Worm (Caenorhabditis elegans) whole organism, mixed stage, embryonic: ENCODE results near the gene K12D12.4.

Source experiments
- M03D4.4 ChIP-seq: sonication (generic microtip); optimal IDR thresholded peaks from 2 replicates; lab custom pipeline; 2017; ENCODE audit warnings: mild to moderate bottlenecking, missing genetic modification characterization, missing compliant biosample characterization
- bed-3 ChIP-seq: fragments of 200-800 bp; sonication (Bioruptor generic); optimal IDR thresholded peaks from 3 replicates; lab custom pipeline; 2018; ENCODE audit warnings: mild to moderate bottlenecking, missing genetic modification characterization, moderate library complexity, missing compliant biosample characterization
- blmp-1 ChIP-seq: fragments of 150-350 bp; optimal IDR thresholded peaks from 2 replicates; lab custom pipeline; 2014; ENCODE audit warnings: missing biosample characterization, missing genetic modification characterization
- ceh-39 ChIP-seq: fragments of 150-350 bp; optimal IDR thresholded peaks from 2 replicates; lab custom pipeline; 2014; ENCODE audit warnings: missing biosample characterization, missing genetic modification characterization
- ceh-43 ChIP-seq: fragments of 200-800 bp; sonication (Bioruptor generic); optimal IDR thresholded peaks from 2 replicates; lab custom pipeline; 2018; ENCODE audit warnings: mild to moderate bottlenecking, missing genetic modification characterization, moderate library complexity, missing compliant biosample characterization
- ceh-83 ChIP-seq: fragments of 200-800 bp; sonication (Bioruptor generic); optimal IDR thresholded peaks from 2 replicates; lab custom pipeline; 2018; ENCODE audit warnings: mild to moderate bottlenecking, missing genetic modification characterization, missing compliant biosample characterization
- ces-1 ChIP-seq: fragments of 150-350 bp; optimal IDR thresholded peaks from 2 replicates; lab custom pipeline; 2014; ENCODE audit warnings: missing biosample characterization, missing genetic modification reagents, missing genetic modification characterization
- cnd-1 ChIP-seq: fragments of 200-800 bp; sonication (Bioruptor generic); optimal IDR thresholded peaks from 2 replicates; lab custom pipeline; 2018; ENCODE audit warnings: mild to moderate bottlenecking, missing genetic modification characterization, missing compliant biosample characterization
- drap-1 ChIP-seq: fragments of 200-800 bp; sonication (Bioruptor generic); optimal IDR thresholded peaks from 3 replicates; lab custom pipeline; 2018; ENCODE audit warnings: mild to moderate bottlenecking, missing genetic modification characterization, missing compliant biosample characterization
- elt-1 ChIP-seq: sonication (generic microtip); optimal IDR thresholded peaks from 2 replicates; lab custom pipeline; 2017; ENCODE audit warnings: missing genetic modification characterization, mild to moderate bottlenecking, missing compliant biosample characterization, antibody characterized with exemption, moderate library complexity, borderline replicate concordance; ENCODE audit not compliant: insufficient read depth
- elt-3 ChIP-seq: fragments of 150-350 bp; optimal IDR thresholded peaks from 2 replicates; lab custom pipeline; 2014; ENCODE audit warnings: missing biosample characterization, missing genetic modification characterization
- flh-1 ChIP-seq: fragments of 200-800 bp; sonication (Bioruptor generic); optimal IDR thresholded peaks from 2 replicates; lab custom pipeline; 2018; ENCODE audit warnings: mild to moderate bottlenecking, missing genetic modification characterization, moderate library complexity, missing compliant biosample characterization
- ham-2 ChIP-seq: fragments of 200-800 bp; sonication (Bioruptor generic); optimal IDR thresholded peaks from 2 replicates; lab custom pipeline; 2018; ENCODE audit warnings: mild to moderate bottlenecking, missing genetic modification characterization, missing compliant biosample characterization
- hlh-1 ChIP-seq: fragments of 150-350 bp; optimal IDR thresholded peaks from 2 replicates; lab custom pipeline; 2014; ENCODE audit warnings: missing biosample characterization, missing genetic modification reagents, missing genetic modification characterization
- lin-13 ChIP-seq: fragments of 150-350 bp; optimal IDR thresholded peaks from 2 replicates; lab custom pipeline; 2014; ENCODE audit warnings: missing biosample characterization, missing genetic modification characterization
- lin-32 ChIP-seq: fragments of 200-800 bp; sonication (Bioruptor generic); optimal IDR thresholded peaks from 2 replicates; lab custom pipeline; 2018; ENCODE audit warnings: mild to moderate bottlenecking, missing genetic modification characterization, missing compliant biosample characterization
- lsy-2 ChIP-seq: fragments of 150-350 bp; optimal IDR thresholded peaks from 2 replicates; lab custom pipeline; 2014; ENCODE audit warnings: missing biosample characterization, missing genetic modification characterization
- mab-5 ChIP-seq: fragments of 150-350 bp; optimal IDR thresholded peaks from 2 replicates; lab custom pipeline; 2014; ENCODE audit warnings: missing biosample characterization, missing genetic modification characterization
- mep-1 ChIP-seq: fragments of 150-350 bp; optimal IDR thresholded peaks from 2 replicates; lab custom pipeline; 2017; ENCODE audit warnings: missing biosample characterization, missing genetic modification reagents, missing genetic modification characterization, inconsistent platforms
- mls-2 ChIP-seq: sonication (generic microtip); optimal IDR thresholded peaks from 2 replicates; lab custom pipeline; 2016; ENCODE audit warnings: mild to moderate bottlenecking, missing genetic modification characterization, moderate library complexity, missing compliant biosample characterization
- nhr-12 ChIP-seq: fragments of 150-350 bp; optimal IDR thresholded peaks from 2 replicates; lab custom pipeline; 2014; ENCODE audit warnings: missing biosample characterization, missing genetic modification characterization
- nhr-237 ChIP-seq: fragments of 150-350 bp; optimal IDR thresholded peaks from 2 replicates; lab custom pipeline; 2014; ENCODE audit warnings: missing biosample characterization, missing genetic modification characterization
- nhr-28 ChIP-seq: fragments of 150-350 bp; optimal IDR thresholded peaks from 2 replicates; lab custom pipeline; 2014; ENCODE audit warnings: missing biosample characterization, missing genetic modification characterization
- nhr-76 ChIP-seq: sonication (generic microtip); optimal IDR thresholded peaks from 2 replicates; lab custom pipeline; 2017; ENCODE audit warnings: missing biosample characterization, missing genetic modification characterization
- pha-4 ChIP-seq: fragments of 150-350 bp; optimal IDR thresholded peaks from 2 replicates; lab custom pipeline; 2018; ENCODE audit warnings: missing biosample characterization, missing genetic modification reagents, missing genetic modification characterization
- sem-2 ChIP-seq: fragments of 200-800 bp; sonication (Bioruptor generic); optimal IDR thresholded peaks from 2 replicates; lab custom pipeline; 2018; ENCODE audit warnings: mild to moderate bottlenecking, missing genetic modification characterization, missing compliant biosample characterization
- snpc-4 ChIP-seq: fragments of 150-350 bp; optimal IDR thresholded peaks from 2 replicates; lab custom pipeline; 2014; ENCODE audit warnings: missing biosample characterization, missing genetic modification characterization
- sptf-1 ChIP-seq: sonication (generic microtip); optimal IDR thresholded peaks from 2 replicates; lab custom pipeline; 2017; ENCODE audit warnings: mild to moderate bottlenecking, missing genetic modification characterization, moderate library complexity, missing compliant biosample characterization
- tbx-8 ChIP-seq: fragments of 200-800 bp; sonication (Bioruptor generic); optimal IDR thresholded peaks from 2 replicates; lab custom pipeline; 2018; ENCODE audit warnings: mild to moderate bottlenecking, missing genetic modification characterization, moderate library complexity, missing compliant biosample characterization
- unc-120 ChIP-seq: sonication (generic microtip); optimal IDR thresholded peaks from 2 replicates; lab custom pipeline; 2017; ENCODE audit warnings: missing genetic modification characterization, missing compliant biosample characterization; ENCODE audit not compliant: poor library complexity, severe bottlenecking
- unc-39 ChIP-seq: fragments of 150-350 bp; optimal IDR thresholded peaks from 2 replicates; lab custom pipeline; 2014; ENCODE audit warnings: missing biosample characterization, missing genetic modification characterization
- unc-62 ChIP-seq: fragments of 150-350 bp; optimal IDR thresholded peaks from 2 replicates; lab custom pipeline; 2014; ENCODE audit warnings: missing biosample characterization, missing genetic modification reagents, missing genetic modification characterization
- zip-8 ChIP-seq: fragments of 150-350 bp; optimal IDR thresholded peaks from 2 replicates; lab custom pipeline; 2014; ENCODE audit warnings: missing biosample characterization, missing genetic modification characterization
- ztf-11 ChIP-seq: fragments of 150-350 bp; optimal IDR thresholded peaks from 2 replicates; lab custom pipeline; 2014; ENCODE audit warnings: missing biosample characterization, missing genetic modification characterization

Gene K12D12.4

ce11 chrII:11854749-11855148 is 10.8 kb downstream of the K12D12.4 start:
- TF ChIP-seq unc-39 (tag; lab: Kevin White, UChicago), result no peak
- TF ChIP-seq sptf-1, result no peak
- TF ChIP-seq flh-1 (GFP tag; lab: Kevin White, UChicago), result no peak
- TF ChIP-seq ham-2 (GFP tag; lab: Kevin White, UChicago), result no peak
- no peak for TF ChIP-seq lin-32
- no peak for TF ChIP-seq M03D4.4 (tag; lab: Kevin White, UChicago)
- TF ChIP-seq tbx-8, result no peak
- TF ChIP-seq sem-2, result no peak
- TF ChIP-seq lsy-2 (tag; lab: Kevin White, UChicago), result no peak
- TF ChIP-seq zip-8 (tag; lab: Kevin White, UChicago), result no peak
- TF ChIP-seq blmp-1 (tag; lab: Kevin White, UChicago), result no peak
- no peak for TF ChIP-seq lin-13 (tag; lab: Kevin White, UChicago)
- TF ChIP-seq pha-4 (tag; lab: Kevin White, UChicago), result no peak
- TF ChIP-seq nhr-12 (tag; lab: Kevin White, UChicago), result no peak
- no peak for TF ChIP-seq mep-1
- TF ChIP-seq mab-5 (tag; lab: Kevin White, UChicago), result no peak
- no peak for TF ChIP-seq hlh-1 (tag; lab: Kevin White, UChicago)
- no peak for TF ChIP-seq ceh-39 (tag; lab: Kevin White, UChicago)
- no peak for TF ChIP-seq unc-62 (GFP tag; lab: Kevin White, UChicago)
- TF ChIP-seq bed-3, result no peak
- TF ChIP-seq, all 35 proteins: peak for 0

- TF ChIP-seq unc-62 (GFP tag; lab: Kevin White, UChicago) (no peak), M03D4.4 (tag; lab: Kevin White, UChicago) (no peak), lin-13 (tag; lab: Kevin White, UChicago) (no peak), zip-8 (tag; lab: Kevin White, UChicago) (no peak), elt-1 (tag; lab: Kevin White, UChicago) (no peak), nhr-237 (tag; lab: Kevin White, UChicago) (no peak), ceh-43 (GFP tag; lab: Kevin White, UChicago) (no peak), bed-3 (no peak), ces-1 (GFP tag; lab: Kevin White, UChicago) (no peak), tbx-8 (no peak), nhr-12 (tag; lab: Kevin White, UChicago) (no peak), flh-1 (GFP tag; lab: Kevin White, UChicago) (no peak), sem-2 (no peak), snpc-4 (no peak), mls-2 (tag; lab: Kevin White, UChicago) (no peak)
Measured at ce11 chrII:11853108-11853507, 12.4 kb downstream of the K12D12.4 start.

- TF ChIP-seq cnd-1 (no peak), ceh-43 (GFP tag; lab: Kevin White, UChicago) (no peak), drap-1 (GFP tag; lab: Kevin White, UChicago) (no peak), bed-3 (no peak), snpc-4 (no peak), tbx-8 (no peak), nhr-76 (tag; lab: Kevin White, UChicago) (no peak), unc-120 (tag; lab: Kevin White, UChicago) (no peak), zip-8 (tag; lab: Kevin White, UChicago) (no peak), pha-4 (tag; lab: Kevin White, UChicago) (no peak)
Measured at ce11 chrII:11852191-11852901, 13.2 kb downstream of the K12D12.4 start.

ce11 chrII:11849572-11849971 is 16.0 kb downstream of the K12D12.4 start:
- no peak for TF ChIP-seq mls-2 (tag; lab: Kevin White, UChicago)
- no peak for TF ChIP-seq nhr-12 (tag; lab: Kevin White, UChicago)
- no peak for TF ChIP-seq blmp-1 (tag; lab: Kevin White, UChicago)
- TF ChIP-seq elt-3 (tag; lab: Kevin White, UChicago), result no peak
- no peak for TF ChIP-seq mep-1
- TF ChIP-seq flh-1 (GFP tag; lab: Kevin White, UChicago), result no peak
- no peak for TF ChIP-seq ceh-83 (GFP tag; lab: Kevin White, UChicago)
- TF ChIP-seq elt-1 (tag; lab: Kevin White, UChicago), result no peak
- no peak for TF ChIP-seq nhr-28 (tag; lab: Kevin White, UChicago)
- no peak for TF ChIP-seq ztf-11
- no peak for TF ChIP-seq sem-2
